Worm (Caenorhabditis elegans) whole organism, late embryonic: ENCODE data around the gene bir-1.

Source experiments
- C08G9.2 ChIP-seq: sonication (generic microtip); optimal IDR thresholded peaks from 2 replicates; lab custom pipeline; 2016; ENCODE audit warnings: mild to moderate bottlenecking, missing genetic modification characterization, moderate library complexity, missing compliant biosample characterization
- C38D4.7 ChIP-seq: fragments of 200-800 bp; sonication (Bioruptor generic); optimal IDR thresholded peaks from 2 replicates; lab custom pipeline; 2018; ENCODE audit warnings: mild to moderate bottlenecking, missing genetic modification characterization, moderate library complexity, missing compliant biosample characterization
- F13H6.1 ChIP-seq: sonication (generic microtip); optimal IDR thresholded peaks from 2 replicates; lab custom pipeline; 2016; ENCODE audit warnings: missing genetic modification characterization, missing compliant biosample characterization
- T23F11.4 ChIP-seq: fragments of 200-800 bp; sonication (Bioruptor generic); optimal IDR thresholded peaks from 2 replicates; lab custom pipeline; 2018; ENCODE audit warnings: mild to moderate bottlenecking, missing genetic modification characterization, missing compliant biosample characterization
- ama-1 ChIP-seq: fragments of 150-350 bp; optimal IDR thresholded peaks from 2 replicates; lab custom pipeline; 2014
- ceh-14 ChIP-seq: sonication (generic microtip); optimal IDR thresholded peaks from 2 replicates; lab custom pipeline; 2016; ENCODE audit warnings: missing genotype, missing genetic modification characterization, missing compliant biosample characterization
- ceh-24 ChIP-seq: sonication (generic microtip); optimal IDR thresholded peaks from 2 replicates; lab custom pipeline; 2016; ENCODE audit warnings: mild to moderate bottlenecking, missing genetic modification characterization, missing compliant biosample characterization
- ceh-30 ChIP-seq: fragments of 150-350 bp; optimal IDR thresholded peaks from 2 replicates; lab custom pipeline; 2014; ENCODE audit warnings: missing biosample characterization, missing genetic modification characterization
- ceh-31 ChIP-seq: sonication (generic microtip); optimal IDR thresholded peaks from 2 replicates; lab custom pipeline; 2016; ENCODE audit warnings: missing genetic modification characterization, missing compliant biosample characterization
- ceh-34 ChIP-seq: sonication (generic microtip); optimal IDR thresholded peaks from 2 replicates; lab custom pipeline; 2016; ENCODE audit warnings: mild to moderate bottlenecking, missing genetic modification characterization, missing compliant biosample characterization
- ceh-48 ChIP-seq: sonication (generic microtip); optimal IDR thresholded peaks from 2 replicates; lab custom pipeline; 2016; ENCODE audit warnings: missing genetic modification characterization, inconsistent platforms, missing compliant biosample characterization
- ets-4 ChIP-seq: sonication (generic microtip); optimal IDR thresholded peaks from 2 replicates; lab custom pipeline; 2016; ENCODE audit warnings: missing genetic modification characterization, missing compliant biosample characterization
- fax-1 ChIP-seq: sonication (generic microtip); optimal IDR thresholded peaks from 2 replicates; lab custom pipeline; 2016; ENCODE audit warnings: missing genotype, missing genetic modification characterization, missing compliant biosample characterization
- fkh-10 ChIP-seq: fragments of 150-350 bp; optimal IDR thresholded peaks from 2 replicates; lab custom pipeline; 2014; ENCODE audit warnings: missing biosample characterization, missing genetic modification reagents, missing genetic modification characterization
- fkh-6 ChIP-seq: sonication (generic microtip); optimal IDR thresholded peaks from 2 replicates; lab custom pipeline; 2016; ENCODE audit warnings: missing genetic modification characterization, missing compliant biosample characterization
- gmeb-2 ChIP-seq: sonication (generic microtip); optimal IDR thresholded peaks from 2 replicates; lab custom pipeline; 2016; ENCODE audit warnings: missing genetic modification characterization, inconsistent platforms, missing compliant biosample characterization
- hlh-13 ChIP-seq: fragments of 200-800 bp; sonication (Bioruptor generic); optimal IDR thresholded peaks from 2 replicates; lab custom pipeline; 2018; ENCODE audit warnings: mild to moderate bottlenecking, missing genetic modification characterization, missing compliant biosample characterization
- hlh-30 ChIP-seq: sonication (generic microtip); optimal IDR thresholded peaks from 2 replicates; lab custom pipeline; 2017; ENCODE audit warnings: antibody characterized with exemption, missing genetic modification characterization, missing compliant biosample characterization; ENCODE audit not compliant: insufficient read depth
- hlh-8 ChIP-seq: sonication (generic microtip); optimal IDR thresholded peaks from 2 replicates; lab custom pipeline; 2016; ENCODE audit warnings: missing genotype, missing genetic modification characterization, missing compliant biosample characterization
- lin-11 ChIP-seq: fragments of 200-800 bp; sonication (Bioruptor generic); optimal IDR thresholded peaks from 2 replicates; lab custom pipeline; 2018; ENCODE audit warnings: mild to moderate bottlenecking, missing genetic modification characterization, missing compliant biosample characterization
- nfya-1 ChIP-seq: sonication (generic microtip); optimal IDR thresholded peaks from 2 replicates; lab custom pipeline; 2017; ENCODE audit warnings: missing genetic modification characterization, mild to moderate bottlenecking, missing compliant biosample characterization, antibody characterized with exemption, moderate library complexity
- odd-2 ChIP-seq: sonication (generic microtip); optimal IDR thresholded peaks from 2 replicates; lab custom pipeline; 2017; ENCODE audit warnings: antibody characterized with exemption, mild to moderate bottlenecking, missing genetic modification characterization, missing compliant biosample characterization
- pag-3 ChIP-seq: sonication (generic microtip); optimal IDR thresholded peaks from 2 replicates; lab custom pipeline; 2016; ENCODE audit warnings: missing compliant biosample characterization, missing genetic modification characterization, borderline replicate concordance
- pat-9 ChIP-seq: fragments of 200-800 bp; sonication (Bioruptor generic); optimal IDR thresholded peaks from 2 replicates; lab custom pipeline; 2018; ENCODE audit warnings: mild to moderate bottlenecking, missing genetic modification characterization, moderate library complexity, missing compliant biosample characterization
- pqm-1 ChIP-seq: sonication (generic microtip); optimal IDR thresholded peaks from 2 replicates; lab custom pipeline; 2016; ENCODE audit warnings: missing genetic modification characterization, missing compliant biosample characterization
- pros-1 ChIP-seq: fragments of 150-350 bp; optimal IDR thresholded peaks from 2 replicates; lab custom pipeline; 2014; ENCODE audit warnings: missing biosample characterization, missing genetic modification reagents, missing genetic modification characterization
- ref-2 ChIP-seq: sonication (generic microtip); optimal IDR thresholded peaks from 2 replicates; lab custom pipeline; 2016; ENCODE audit warnings: missing genetic modification characterization, missing compliant biosample characterization
- rnt-1 ChIP-seq: sonication (generic microtip); optimal IDR thresholded peaks from 2 replicates; lab custom pipeline; 2016; ENCODE audit warnings: missing genetic modification characterization, missing compliant biosample characterization
- sox-4 ChIP-seq: sonication (generic microtip); optimal IDR thresholded peaks from 2 replicates; lab custom pipeline; 2017; ENCODE audit warnings: mild to moderate bottlenecking, missing genetic modification characterization, inconsistent platforms, missing compliant biosample characterization
- tbx-7 ChIP-seq: sonication (generic microtip); optimal IDR thresholded peaks from 2 replicates; lab custom pipeline; 2016; ENCODE audit warnings: missing genotype, missing genetic modification characterization, missing compliant biosample characterization
- ttx-3 ChIP-seq: sonication (generic microtip); optimal IDR thresholded peaks from 2 replicates; lab custom pipeline; 2016; ENCODE audit warnings: missing genetic modification reagents, missing genetic modification characterization, missing compliant biosample characterization
- unc-42 ChIP-seq: sonication (generic microtip); optimal IDR thresholded peaks from 2 replicates; lab custom pipeline; 2016; ENCODE audit warnings: missing genotype, missing genetic modification characterization, missing compliant biosample characterization
- unc-55 ChIP-seq: sonication (generic microtip); optimal IDR thresholded peaks from 2 replicates; lab custom pipeline; 2017; ENCODE audit warnings: missing biosample characterization, missing genetic modification reagents, missing genetic modification characterization
- unc-86 ChIP-seq: sonication (generic microtip); optimal IDR thresholded peaks from 2 replicates; lab custom pipeline; 2016; ENCODE audit warnings: missing genetic modification characterization, missing compliant biosample characterization
- ztf-16 ChIP-seq: sonication (generic microtip); optimal IDR thresholded peaks from 2 replicates; lab custom pipeline; 2017; ENCODE audit warnings: missing genetic modification characterization, missing compliant biosample characterization

Gene bir-1

DNA sequence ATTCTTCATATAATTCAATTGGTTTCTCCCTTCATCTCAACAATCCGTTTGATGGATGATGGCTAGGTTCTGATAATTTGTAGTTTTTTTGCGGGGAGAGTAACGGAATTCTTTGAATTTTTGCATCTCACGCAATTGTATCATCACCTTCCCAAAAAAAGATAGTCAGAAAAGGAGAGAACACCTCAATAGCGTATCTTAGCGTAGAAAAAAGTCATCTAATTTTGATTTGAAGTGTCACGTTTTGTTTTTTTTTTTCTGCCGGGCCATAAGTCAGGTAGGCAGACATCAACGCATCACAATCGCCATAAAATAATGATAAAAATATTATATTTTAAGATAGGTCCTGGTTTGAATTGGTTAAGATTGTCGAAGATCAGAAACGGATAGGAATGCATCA lies 32.2 kb downstream of the bir-1 start:
- no peak for TF ChIP-seq ztf-16 (tag; lab: Kevin White, UChicago)
- no peak for TF ChIP-seq ama-1 (lab: Kevin White, UChicago)
- TF ChIP-seq unc-86 (tag; lab: Kevin White, UChicago): no peak
- TF ChIP-seq C38D4.7 (GFP tag; lab: Kevin White, UChicago): no peak
- no peak for TF ChIP-seq ceh-24 (tag; lab: Kevin White, UChicago)
- TF ChIP-seq ceh-34 (tag; lab: Kevin White, UChicago): no peak
- no peak for TF ChIP-seq ceh-14 (tag; lab: Kevin White, UChicago)
- no peak for TF ChIP-seq odd-2
- TF ChIP-seq tbx-7 (tag; lab: Kevin White, UChicago): no peak
- TF ChIP-seq F13H6.1 (tag; lab: Kevin White, UChicago): no peak
- no peak for TF ChIP-seq fax-1 (tag; lab: Kevin White, UChicago)
- TF ChIP-seq pag-3 (tag; lab: Kevin White, UChicago): no peak
- no peak for TF ChIP-seq fkh-6
- TF ChIP-seq pqm-1 (tag; lab: Kevin White, UChicago): no peak
- TF ChIP-seq rnt-1 (tag; lab: Kevin White, UChicago): no peak
- TF ChIP-seq ceh-48 (tag; lab: Kevin White, UChicago): no peak
- no peak for TF ChIP-seq sox-4 (tag; lab: Kevin White, UChicago)
- TF ChIP-seq ceh-30 (tag; lab: Kevin White, UChicago): no peak

DNA sequence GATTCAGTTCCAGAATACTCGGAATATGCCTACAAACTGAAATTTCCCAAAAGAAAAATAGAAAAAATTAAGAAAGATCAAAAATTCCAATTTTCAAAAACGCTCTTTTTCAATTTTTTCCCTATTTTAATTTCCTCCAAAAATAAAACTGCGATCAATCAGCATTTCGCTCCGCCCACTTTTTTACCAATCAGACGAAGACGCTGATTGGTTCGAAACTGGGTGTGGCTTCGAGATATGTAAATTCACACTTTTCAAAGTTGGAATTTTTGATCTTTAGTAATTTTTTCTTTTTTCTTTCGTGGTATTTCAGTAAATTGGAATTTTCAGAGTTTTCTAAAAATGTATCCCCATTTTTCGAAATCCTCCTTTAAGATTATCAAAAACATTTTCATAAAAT lies 32.8 kb downstream of the bir-1 start:
- TF ChIP-seq nfya-1 (tag; lab: Kevin White, UChicago) (peak; percentile 61), pros-1 (tag; lab: Kevin White, UChicago) (no peak)

DNA sequence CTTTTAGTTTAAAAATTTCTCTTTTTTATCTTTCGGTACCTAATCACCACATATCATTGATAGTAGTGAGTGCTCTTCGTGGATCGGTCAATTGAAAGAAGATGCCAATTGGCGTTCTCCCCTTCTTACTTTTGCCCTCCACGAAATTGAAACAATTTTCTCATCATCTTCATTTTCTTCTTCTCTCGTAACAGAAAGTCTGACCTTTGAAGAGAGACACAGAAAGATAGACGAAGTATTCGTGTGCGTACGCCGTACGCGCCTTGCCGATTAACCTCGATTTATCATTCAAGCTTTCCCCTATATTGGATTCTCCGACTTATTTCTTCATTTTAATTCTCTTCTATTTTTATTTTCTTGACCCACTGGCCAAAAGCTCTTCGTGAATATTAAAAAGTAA lies 33.2 kb downstream of the bir-1 start:
- no peak for TF ChIP-seq unc-42 (tag; lab: Kevin White, UChicago)
- no peak for TF ChIP-seq C08G9.2 (tag; lab: Kevin White, UChicago)
- no peak for TF ChIP-seq T23F11.4
- peak; percentile 24 for TF ChIP-seq unc-55 (GFP tag; lab: Kevin White, UChicago)
- no peak for TF ChIP-seq pat-9 (tag; lab: Kevin White, UChicago)
- TF ChIP-seq ceh-34 (tag; lab: Kevin White, UChicago): no peak
- TF ChIP-seq lin-11 (tag; lab: Kevin White, UChicago): no peak

DNA sequence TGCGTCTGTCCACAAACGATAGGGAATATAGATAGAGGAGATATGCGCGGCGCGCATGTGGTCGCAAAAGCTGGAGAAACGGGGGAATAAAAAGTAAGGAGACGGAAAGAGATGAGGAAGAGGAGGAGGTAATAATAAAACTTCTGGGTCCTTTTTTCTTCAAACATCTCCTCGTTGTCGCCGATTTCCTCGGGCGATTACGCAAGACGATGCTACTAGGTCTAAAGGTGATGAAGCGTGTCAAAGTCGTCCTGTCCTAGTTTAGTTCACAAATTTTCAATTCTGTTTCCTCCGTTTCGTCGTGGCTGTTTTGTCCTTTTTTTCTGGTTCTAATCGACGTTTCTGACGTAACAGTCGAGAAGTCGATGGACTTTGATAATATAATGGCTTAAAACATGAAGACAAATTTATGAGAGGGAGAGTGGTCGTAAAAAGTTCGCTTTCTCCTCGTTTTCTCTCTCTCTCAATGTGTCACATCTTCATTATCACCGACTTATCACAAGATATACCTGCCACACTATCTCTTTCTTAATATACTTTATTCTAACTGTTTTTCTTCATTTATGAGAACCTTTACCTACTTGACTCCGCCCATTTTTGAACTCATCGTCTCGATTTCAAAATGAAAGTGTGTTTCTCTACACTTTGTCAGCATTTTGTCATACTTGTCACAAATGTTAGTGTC lies 36.4 kb downstream of the bir-1 start:
- TF ChIP-seq hlh-13: no peak
- TF ChIP-seq ceh-31 (tag; lab: Kevin White, UChicago): no peak
- peak; percentile 11 for TF ChIP-seq rnt-1 (tag; lab: Kevin White, UChicago)
- no peak for TF ChIP-seq ref-2
- no peak for TF ChIP-seq fkh-10
- TF ChIP-seq ttx-3 (tag; lab: Kevin White, UChicago): no peak
- TF ChIP-seq unc-55 (GFP tag; lab: Kevin White, UChicago): peak; percentile 36
- TF ChIP-seq unc-42 (tag; lab: Kevin White, UChicago): no peak
- TF ChIP-seq C38D4.7 (GFP tag; lab: Kevin White, UChicago): no peak

DNA sequence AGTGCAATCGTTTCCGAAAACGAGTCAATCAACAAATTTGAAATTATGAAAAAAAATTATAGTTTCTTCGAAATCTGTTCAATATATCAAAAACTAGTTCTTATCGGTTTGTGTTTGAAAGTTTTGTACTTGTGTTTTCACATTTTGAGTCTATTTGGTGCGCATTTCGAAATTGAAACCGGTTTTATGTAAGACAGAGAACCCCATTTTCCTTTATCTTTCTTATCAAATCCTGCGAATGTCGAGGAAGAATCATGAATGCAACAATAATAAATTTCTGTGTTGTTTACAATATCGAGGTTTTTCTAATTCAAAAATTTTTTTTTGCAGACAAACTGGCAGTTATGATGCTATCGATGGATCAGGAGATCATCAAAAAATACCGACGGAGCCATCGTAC lies 38.6 kb downstream of the bir-1 start:
- no peak for TF ChIP-seq gmeb-2 (tag; lab: Kevin White, UChicago)
- TF ChIP-seq lin-11 (tag; lab: Kevin White, UChicago): no peak
- no peak for TF ChIP-seq ceh-34 (tag; lab: Kevin White, UChicago)
- no peak for TF ChIP-seq hlh-30
- no peak for TF ChIP-seq hlh-8 (tag; lab: Kevin White, UChicago)
- no peak for TF ChIP-seq ama-1 (lab: Kevin White, UChicago)
- no peak for TF ChIP-seq tbx-7 (tag; lab: Kevin White, UChicago)
- no peak for TF ChIP-seq unc-55 (GFP tag; lab: Kevin White, UChicago)
- no peak for TF ChIP-seq C08G9.2 (tag; lab: Kevin White, UChicago)
- TF ChIP-seq ets-4 (tag; lab: Kevin White, UChicago): no peak
- no peak for TF ChIP-seq rnt-1 (tag; lab: Kevin White, UChicago)
